Worm (Caenorhabditis elegans) whole organism, early embryonic: Measurements from ENCODE around the gene F15A4.10.

Source experiments
- F13C5.2 ChIP-seq: sonication (generic microtip); optimal IDR thresholded peaks from 2 replicates; lab custom pipeline; 2017; ENCODE audit warnings: mild to moderate bottlenecking, missing genetic modification characterization, inconsistent platforms, missing compliant biosample characterization
- ama-1 ChIP-seq: fragments of 150-350 bp; optimal IDR thresholded peaks from 2 replicates; lab custom pipeline; 2014
- ceh-13 ChIP-seq: fragments of 200-800 bp; sonication (Bioruptor generic); optimal IDR thresholded peaks from 2 replicates; lab custom pipeline; 2018; ENCODE audit warnings: mild to moderate bottlenecking, missing genetic modification characterization, missing compliant biosample characterization
- hmg-4 ChIP-seq: fragments of 200-800 bp; sonication (Bioruptor generic); optimal IDR thresholded peaks from 2 replicates; lab custom pipeline; 2018; ENCODE audit warnings: mild to moderate bottlenecking, missing genetic modification characterization, missing compliant biosample characterization
- scrt-1 ChIP-seq: fragments of 200-800 bp; sonication (Bioruptor generic); IDR thresholded peaks from 2 replicates; pipeline ENCODE4 v1.3.6; 2022; ENCODE audit warnings: missing genetic modification characterization, missing compliant biosample characterization

ce11 chrII:12494556-12495131 lies 9.7 kb upstream of the F15A4.10 start, which contains the start of gene col-85:
- no peak for TF ChIP-seq ama-1
- TF ChIP-seq F13C5.2 = peak; percentile 95
- peak; percentile 84 for TF ChIP-seq ceh-13
- TF ChIP-seq scrt-1 (GFP tag; lab: Robert Waterston, UW) = peak; percentile 98
- TF ChIP-seq hmg-4 (GFP tag; lab: Kevin White, UChicago) = peak; percentile 92
